Fruit fly (Drosophila melanogaster) whole organism, embryonic: ENCODE measurements around the gene CCHa2.

Experiments
- BtbVII ChIP-seq: fragments of 200-800 bp; sonication (Bioruptor generic); optimal IDR thresholded peaks from 3 replicates; lab custom pipeline; 2017; ENCODE audit warnings: missing biosample characterization, mild to moderate bottlenecking, missing genetic modification characterization
- CG10543 ChIP-seq: fragments of 200-800 bp; sonication (Bioruptor generic); optimal IDR thresholded peaks from 3 replicates; lab custom pipeline; 2017; ENCODE audit warnings: missing biosample characterization, mild to moderate bottlenecking, missing genetic modification characterization, moderate library complexity
- CG10959 ChIP-seq: fragments of 200-800 bp; sonication (Bioruptor generic); IDR thresholded peaks from 2 replicates; pipeline ENCODE4 v1.3.6; 2022; ENCODE audit warnings: missing biosample characterization, missing genetic modification characterization
- CG11504 ChIP-seq: fragments of 200-800 bp; sonication (Bioruptor generic); optimal IDR thresholded peaks from 3 replicates; lab custom pipeline; 2019; ENCODE audit warnings: missing biosample characterization, mild to moderate bottlenecking, missing genetic modification characterization, moderate library complexity
- CG12769 ChIP-seq: fragments of 200-800 bp; sonication (Bioruptor generic); optimal IDR thresholded peaks from 2 replicates; lab custom pipeline; 2019; ENCODE audit warnings: missing biosample characterization, mild to moderate bottlenecking, missing genetic modification characterization, moderate library complexity
- CG13894 ChIP-seq: fragments of 200-800 bp; sonication (Bioruptor generic); optimal IDR thresholded peaks from 3 replicates; lab custom pipeline; 2018; ENCODE audit warnings: missing biosample characterization, mild to moderate bottlenecking, missing genetic modification characterization, moderate library complexity
- CG14441 ChIP-seq: fragments of 200-800 bp; sonication (Bioruptor generic); IDR thresholded peaks from 2 replicates; pipeline ENCODE4 v1.3.6; 2022; ENCODE audit warnings: missing biosample characterization, missing genetic modification characterization
- CG14965 ChIP-seq: fragments of 200-800 bp; sonication (Bioruptor generic); optimal IDR thresholded peaks from 2 replicates; lab custom pipeline; 2016; ENCODE audit warnings: missing biosample characterization, missing genetic modification characterization, borderline replicate concordance
- CG15269 ChIP-seq: fragments of 200-800 bp; sonication (Bioruptor generic); optimal IDR thresholded peaks from 2 replicates; lab custom pipeline; 2018; ENCODE audit warnings: missing biosample characterization, mild to moderate bottlenecking, missing genetic modification characterization, moderate library complexity
- CG17612 ChIP-seq: fragments of 200-800 bp; sonication (Bioruptor generic); IDR thresholded peaks from 2 replicates; pipeline ENCODE4 v1.3.6; 2022; ENCODE audit warnings: missing biosample characterization, missing genetic modification characterization
- CG2199 ChIP-seq: fragments of 200-800 bp; sonication (Bioruptor generic); IDR thresholded peaks from 3 replicates; pipeline ENCODE4 v1.3.6; 2022; ENCODE audit warnings: missing biosample characterization, missing genetic modification characterization
- CG34376 ChIP-seq: fragments of 200-800 bp; sonication (Bioruptor generic); optimal IDR thresholded peaks from 2 replicates; lab custom pipeline; 2018; ENCODE audit warnings: missing biosample characterization, mild to moderate bottlenecking, missing genetic modification characterization
- CG34422 ChIP-seq: fragments of 200-800 bp; sonication (Bioruptor generic); IDR thresholded peaks from 3 replicates; pipeline ENCODE4 v1.3.6; 2022; ENCODE audit warnings: missing biosample characterization, missing genetic modification characterization
- CG5245 ChIP-seq: fragments of 200-800 bp; sonication (Bioruptor generic); optimal IDR thresholded peaks from 3 replicates; lab custom pipeline; 2016; ENCODE audit warnings: missing biosample characterization, missing genetic modification characterization
- CG7271 ChIP-seq: fragments of 200-800 bp; sonication (Bioruptor generic); optimal IDR thresholded peaks from 2 replicates; lab custom pipeline; 2018; ENCODE audit warnings: missing biosample characterization, mild to moderate bottlenecking, missing genetic modification characterization, moderate library complexity
- CG8290 ChIP-seq, 3 experiments: fragments of 200-800 bp; sonication (Bioruptor generic); optimal IDR thresholded peaks; 2 replicates each; lab custom pipeline; 2016 to 2019; ENCODE audit warnings: missing biosample characterization in 3 of 3, missing genetic modification characterization in 3 of 3, mild to moderate bottlenecking in 2 of 3, moderate library complexity in 1 of 3
- CG9797 ChIP-seq: fragments of 200-800 bp; sonication (Bioruptor generic); optimal IDR thresholded peaks from 3 replicates; lab custom pipeline; 2018; ENCODE audit warnings: missing biosample characterization, mild to moderate bottlenecking, missing genetic modification characterization
- Camta ChIP-seq: fragments of 200-800 bp; sonication (Bioruptor generic); optimal IDR thresholded peaks from 2 replicates; lab custom pipeline; 2016; ENCODE audit warnings: missing biosample characterization, missing genetic modification characterization
- Chrac-16 ChIP-seq: fragments of 200-800 bp; sonication (Bioruptor generic); optimal IDR thresholded peaks from 3 replicates; lab custom pipeline; 2016; ENCODE audit warnings: missing biosample characterization, missing genetic modification characterization
- D19A ChIP-seq: fragments of 200-800 bp; optimal IDR thresholded peaks from 3 replicates; lab custom pipeline; 2019; ENCODE audit warnings: missing biosample characterization, mild to moderate bottlenecking, missing genetic modification characterization, moderate library complexity
- GATAe ChIP-seq: fragments of 200-800 bp; sonication (Bioruptor generic); conservative IDR thresholded peaks from 2 replicates; pipeline ENCODE4 v1.3.6; 2022; ENCODE audit warnings: missing biosample characterization, missing genetic modification characterization
- Gug ChIP-seq: fragments of 200-800 bp; sonication (Bioruptor generic); IDR thresholded peaks from 4 replicates; pipeline ENCODE4 v1.3.6; 2022; ENCODE audit warnings: missing biosample characterization, missing genetic modification characterization
- Hr51 ChIP-seq, 2 experiments: fragments of 200-800 bp; sonication (Bioruptor generic); optimal IDR thresholded peaks; 2 replicates in 1 of 2; 3 replicates in 1 of 2; lab custom pipeline; 2016 to 2018; ENCODE audit warnings: missing biosample characterization in 2 of 2, missing genetic modification characterization in 2 of 2, mild to moderate bottlenecking in 1 of 2, moderate library complexity in 1 of 2
- Med ChIP-seq: fragments of 200-800 bp; sonication (Bioruptor generic); peaks from one replicate; lab custom pipeline; 2016; ENCODE audit warnings: missing biosample characterization, missing genetic modification characterization, mild to moderate bottlenecking, inconsistent platforms, moderate library complexity
- NC2β ChIP-seq: fragments of 200-800 bp; sonication (Bioruptor generic); optimal IDR thresholded peaks from 2 replicates; lab custom pipeline; 2016; ENCODE audit warnings: missing biosample characterization, missing genetic modification characterization
- Oli ChIP-seq: fragments of 200-800 bp; sonication (Bioruptor generic); optimal IDR thresholded peaks from 2 replicates; lab custom pipeline; 2018; ENCODE audit warnings: missing biosample characterization, mild to moderate bottlenecking, missing genetic modification characterization, moderate library complexity
- Side ChIP-seq: fragments of 200-800 bp; sonication (Bioruptor generic); optimal IDR thresholded peaks from 2 replicates; lab custom pipeline; 2016; ENCODE audit warnings: missing biosample characterization, missing genetic modification characterization
- caup ChIP-seq: fragments of 200-800 bp; sonication (Bioruptor generic); optimal IDR thresholded peaks from 3 replicates; lab custom pipeline; 2017; ENCODE audit warnings: missing biosample characterization, mild to moderate bottlenecking, missing genetic modification characterization, moderate library complexity; ENCODE audit not compliant: severe bottlenecking
- dmrt99B ChIP-seq: fragments of 200-800 bp; sonication (Bioruptor generic); optimal IDR thresholded peaks from 2 replicates; lab custom pipeline; 2018; ENCODE audit warnings: missing biosample characterization, mild to moderate bottlenecking, missing genetic modification characterization, moderate library complexity
- ems ChIP-seq: fragments of 200-800 bp; sonication (Bioruptor generic); optimal IDR thresholded peaks from 3 replicates; lab custom pipeline; 2016; ENCODE audit warnings: missing biosample characterization, missing genetic modification characterization
- exex ChIP-seq: fragments of 200-800 bp; sonication (Bioruptor generic); optimal IDR thresholded peaks from 4 replicates; lab custom pipeline; 2018; ENCODE audit warnings: missing biosample characterization, mild to moderate bottlenecking, missing genetic modification characterization, moderate library complexity
- eyg ChIP-seq: fragments of 200-800 bp; sonication (Bioruptor generic); optimal IDR thresholded peaks from 3 replicates; lab custom pipeline; 2016; ENCODE audit warnings: missing biosample characterization, missing genetic modification characterization
- fd3F ChIP-seq: fragments of 200-800 bp; sonication (Bioruptor generic); optimal IDR thresholded peaks from 2 replicates; lab custom pipeline; 2018; ENCODE audit warnings: missing biosample characterization, mild to moderate bottlenecking, missing genetic modification characterization, moderate library complexity
- lab ChIP-seq: fragments of 200-800 bp; sonication (Bioruptor generic); optimal IDR thresholded peaks from 3 replicates; lab custom pipeline; 2017; ENCODE audit warnings: missing biosample characterization, missing genetic modification characterization, mild to moderate bottlenecking, moderate library complexity, missing genetic modification reagents
- luna ChIP-seq: fragments of 200-800 bp; sonication (Bioruptor generic); optimal IDR thresholded peaks from 2 replicates; lab custom pipeline; 2016; ENCODE audit warnings: missing biosample characterization, missing genetic modification characterization
- mirr ChIP-seq: fragments of 200-800 bp; sonication (Bioruptor generic); optimal IDR thresholded peaks from 3 replicates; lab custom pipeline; 2018; ENCODE audit warnings: missing biosample characterization, mild to moderate bottlenecking, missing genetic modification characterization
- onecut ChIP-seq: fragments of 200-800 bp; sonication (Bioruptor generic); IDR thresholded peaks from 2 replicates; pipeline ENCODE4 v1.3.6; 2022; ENCODE audit warnings: missing biosample characterization, missing genetic modification characterization
- sd ChIP-seq: fragments of 200-800 bp; sonication (Bioruptor generic); optimal IDR thresholded peaks from 3 replicates; lab custom pipeline; 2018; ENCODE audit warnings: missing biosample characterization, mild to moderate bottlenecking, missing genetic modification characterization, moderate library complexity
- sens ChIP-seq: fragments of 200-800 bp; sonication (Bioruptor generic); peaks from one replicate; lab custom pipeline; 2016; ENCODE audit warnings: missing biosample characterization, missing genetic modification characterization
- slbo ChIP-seq: fragments of 200-800 bp; sonication (Bioruptor generic); IDR thresholded peaks from 2 replicates; pipeline ENCODE4 v1.3.6; 2022; ENCODE audit warnings: missing biosample characterization, missing genetic modification characterization
- so ChIP-seq: fragments of 200-800 bp; sonication (Bioruptor generic); IDR thresholded peaks from 3 replicates; pipeline ENCODE4 v1.3.6; 2022; ENCODE audit warnings: missing biosample characterization, missing genetic modification characterization
- sug ChIP-seq: fragments of 200-800 bp; optimal IDR thresholded peaks from 2 replicates; lab custom pipeline; 2019; ENCODE audit warnings: missing biosample characterization, mild to moderate bottlenecking, missing genetic modification characterization, moderate library complexity
- twi ChIP-seq: fragments of 200-800 bp; optimal IDR thresholded peaks from 2 replicates; lab custom pipeline; 2019; ENCODE audit warnings: missing biosample characterization, mild to moderate bottlenecking, missing genetic modification characterization, moderate library complexity
- wdn ChIP-seq: fragments of 200-800 bp; sonication (Bioruptor generic); IDR thresholded peaks from 2 replicates; pipeline ENCODE4 v1.3.6; 2022; ENCODE audit warnings: missing biosample characterization, missing genetic modification characterization

The CCHa2 gene

dm6 chr3R:13366561-13367518 lies 28.2 kb downstream of the CCHa2 start, which contains the start of gene Elp6 (continued):
- no peak for TF ChIP-seq NC2β (GFP tag; lab: Kevin White, UChicago)
- TF ChIP-seq CG34422 (GFP tag; lab: Robert Waterston, UW), result peak; percentile 61
- no peak for TF ChIP-seq wdn (GFP tag; lab: Robert Waterston, UW)

dm6 chr3R:13365665-13366414 lies 29.2 kb downstream of the CCHa2 start:
- peak; percentile 50 for TF ChIP-seq onecut (GFP tag; lab: Robert Waterston, UW)
- no peak for TF ChIP-seq CG9797 (GFP tag; lab: Kevin White, UChicago)
- 0 out of 3 replicates have a peak, but pooled peaks have one; percentile 45 for TF ChIP-seq CG2199 (GFP tag; lab: Robert Waterston, UW)
- TF ChIP-seq CG15269 (tag; lab: Kevin White, UChicago), result no peak
- TF ChIP-seq CG7271 (tag; lab: Kevin White, UChicago), result no peak
- TF ChIP-seq BtbVII (GFP tag; lab: Kevin White, UChicago), result peak; percentile 30
- TF ChIP-seq CG12769, result peak; percentile 74
- no peak for TF ChIP-seq CG5245
- peak; percentile 82 for TF ChIP-seq mirr (GFP tag; lab: Kevin White, UChicago)
- TF ChIP-seq Med (GFP tag; lab: Kevin White, UChicago), result peak; percentile 58
- TF ChIP-seq CG10959 (GFP tag; lab: Robert Waterston, UW), result no peak
- no peak for TF ChIP-seq CG8290 (GFP tag; optimal IDR thresholded peaks at IDR 0.05; lab: Kevin White, UChicago)
- TF ChIP-seq CG8290 (tag; optimal IDR thresholded peaks at IDR 0.05; lab: Kevin White, UChicago), result peak in 1 of 2 experiments; percentile 44
- no peak for TF ChIP-seq fd3F (GFP tag; lab: Kevin White, UChicago)
- peak; percentile 62 for TF ChIP-seq GATAe (GFP tag; lab: Robert Waterston, UW)
- peak; percentile 41 for TF ChIP-seq CG34376 (GFP tag; lab: Kevin White, UChicago)
- TF ChIP-seq Chrac-16 (GFP tag; lab: Kevin White, UChicago), result no peak
- no peak for TF ChIP-seq ems (GFP tag; lab: Kevin White, UChicago)
- TF ChIP-seq lab, result peak; percentile 19
- peak; percentile 65 for TF ChIP-seq exex (tag; lab: Kevin White, UChicago)
- TF ChIP-seq CG14441 (GFP tag; lab: Robert Waterston, UW), result no peak
- TF ChIP-seq Side, result no peak
- TF ChIP-seq luna (GFP tag; lab: Kevin White, UChicago), result no peak
- TF ChIP-seq CG13894 (tag; lab: Kevin White, UChicago), result peak; percentile 34
- TF ChIP-seq Hr51 (GFP tag; optimal IDR thresholded peaks at IDR 0.05; lab: Kevin White, UChicago), result peak in 1 of 2 experiments; percentile 19
- no peak for TF ChIP-seq CG17612 (GFP tag; lab: Robert Waterston, UW)
- peak; percentile 15 for TF ChIP-seq Oli (tag; lab: Kevin White, UChicago)
- no peak for TF ChIP-seq eyg
- peak; percentile 32 for TF ChIP-seq CG10543 (GFP tag; lab: Kevin White, UChicago)
- TF ChIP-seq Camta (GFP tag; lab: Kevin White, UChicago), result no peak
- TF ChIP-seq CG11504 (tag; lab: Kevin White, UChicago), result peak; percentile 12
- peak; percentile 8 for TF ChIP-seq sd
- 0 out of 3 replicates have a peak, but pooled peaks have one; percentile 41 for TF ChIP-seq so
- TF ChIP-seq dmrt99B (tag; lab: Kevin White, UChicago), result peak; percentile 13
- TF ChIP-seq CG14965 (GFP tag; lab: Kevin White, UChicago), result no peak
- TF ChIP-seq caup, result peak; percentile 5
- peak; percentile 23 for TF ChIP-seq sens
- TF ChIP-seq slbo (GFP tag; lab: Robert Waterston, UW), result 0 out of 2 replicates have a peak, but pooled peaks have one; percentile 6
- peak; percentile 80 for TF ChIP-seq twi
- TF ChIP-seq sug (tag; lab: Kevin White, UChicago), result peak; percentile 52
- TF ChIP-seq D19A (tag; lab: Kevin White, UChicago), result peak; percentile 55
- TF ChIP-seq Gug (GFP tag; lab: Robert Waterston, UW), result no peak
